Fruit fly (Drosophila melanogaster): Measurements from ENCODE around the gene CG12885.

The CG12885 gene

DNA sequence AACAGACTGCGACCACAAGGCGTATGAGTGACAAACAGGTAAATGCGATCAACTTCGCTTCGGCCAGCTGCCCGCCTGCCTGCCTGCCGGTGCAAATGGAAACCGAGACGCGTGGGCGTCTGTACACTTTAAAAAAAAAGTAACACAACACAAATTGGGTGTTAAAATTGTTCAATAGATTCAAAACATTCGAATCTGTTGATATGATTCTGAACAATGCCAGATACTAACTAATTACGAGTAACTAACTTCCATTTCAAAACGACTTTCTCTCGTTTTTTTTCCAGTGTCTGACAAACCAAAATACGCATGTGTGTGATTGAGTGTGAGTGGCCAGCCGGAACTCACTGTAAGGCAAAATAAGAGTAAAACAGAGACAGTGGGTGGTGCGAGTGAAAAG lies 49.0 kb downstream of the CG12885 start (continued):
- TF ChIP-seq scrt (GFP tag; optimal IDR thresholded peaks at IDR 0.05): peak; percentile 85
- peak; percentile 42 for TF ChIP-seq CG17186 (GFP tag; optimal IDR thresholded peaks at IDR 0.05)
- peak; percentile 67 for TF ChIP-seq CG14965 (GFP tag; optimal IDR thresholded peaks at IDR 0.05; ENCODE audit: borderline replicate concordance)
- no peak for TF ChIP-seq nerfin-2 (GFP tag; IDR thresholded peaks at IDR 0.05; ENCODE audit: partially characterized antibody)
- TF ChIP-seq CG11696 (GFP tag; IDR thresholded peaks at IDR 0.05): peak; percentile 73
- TF ChIP-seq CG11456 (GFP tag; IDR thresholded peaks at IDR 0.05): peak; percentile 92
- peak; percentile 59 for TF ChIP-seq CG8290 (GFP tag; optimal IDR thresholded peaks at IDR 0.05)
- TF ChIP-seq CG8290 (tag; optimal IDR thresholded peaks at IDR 0.05): peak in 1 of 2 experiments; percentile 72
- TF ChIP-seq dpn (GFP tag; optimal IDR thresholded peaks at IDR 0.05): peak; percentile 84 to 91
- TF ChIP-seq Max (GFP tag; optimal IDR thresholded peaks at IDR 0.05): peak; percentile 77
- TF ChIP-seq ind (GFP tag; optimal IDR thresholded peaks at IDR 0.05): peak; percentile 93
- TF ChIP-seq Ssrp (tag; optimal IDR thresholded peaks at IDR 0.05): peak; percentile 56
- TF ChIP-seq CG4360 (GFP tag; IDR thresholded peaks at IDR 0.05): peak; percentile 61
- no peak for TF ChIP-seq sc (optimal IDR thresholded peaks at IDR 0.05)
- TF ChIP-seq sc (GFP tag; optimal IDR thresholded peaks at IDR 0.05): no peak
- TF ChIP-seq Rx (GFP tag; IDR thresholded peaks at IDR 0.05): peak; percentile 84
- TF ChIP-seq CG10462 (GFP tag; optimal IDR thresholded peaks at IDR 0.05): peak; percentile 29
- peak; percentile 50 for TF ChIP-seq pho (GFP tag; optimal IDR thresholded peaks at IDR 0.05)
- TF ChIP-seq tgo (GFP tag; IDR thresholded peaks at IDR 0.05): peak; percentile 90
- peak; percentile 88 for TF ChIP-seq al (GFP tag; IDR thresholded peaks at IDR 0.05)
- peak; percentile 75 for TF ChIP-seq CG17385 (GFP tag; optimal IDR thresholded peaks at IDR 0.05)
- peak; percentile 0 for TF ChIP-seq CG4707 (GFP tag; optimal IDR thresholded peaks at IDR 0.05)
- peak; percentile 64 for TF ChIP-seq chn (GFP tag; optimal IDR thresholded peaks at IDR 0.05)
- TF ChIP-seq Hsf (GFP tag; optimal IDR thresholded peaks at IDR 0.05): peak; percentile 56
- 0 out of 2 replicates have a peak, but pooled peaks have one; percentile 47 for TF ChIP-seq gt (GFP tag; IDR thresholded peaks at IDR 0.05)
- TF ChIP-seq B-H1 (GFP tag; IDR thresholded peaks at IDR 0.05): peak; percentile 82
- TF ChIP-seq sim (GFP tag; IDR thresholded peaks at IDR 0.05): peak; percentile 57; the same call in 1 of the 2 replicates
- TF ChIP-seq CG4617 (GFP tag; optimal IDR thresholded peaks at IDR 0.05; ENCODE audit: borderline replicate concordance): peak; percentile 45
- peak; percentile 94 for TF ChIP-seq CG17359 (tag; optimal IDR thresholded peaks at IDR 0.05)
- TF ChIP-seq Lim3 (GFP tag; IDR thresholded peaks at IDR 0.05): peak; percentile 56; the same call in 1 of the 2 replicates
- TF ChIP-seq fd64A (GFP tag; optimal IDR thresholded peaks at IDR 0.05): peak; percentile 69
- peak; percentile 56 for TF ChIP-seq slp2 (GFP tag; optimal IDR thresholded peaks at IDR 0.05)
- peak; percentile 83 for TF ChIP-seq ttk (GFP tag; IDR thresholded peaks at IDR 0.05)
- TF ChIP-seq CG10979 (tag; optimal IDR thresholded peaks at IDR 0.05): peak; percentile 77
- peak; percentile 76 for TF ChIP-seq Fer2 (tag; optimal IDR thresholded peaks at IDR 0.05)
- peak; percentile 89 for TF ChIP-seq seq (GFP tag; IDR thresholded peaks at IDR 0.05)
- TF ChIP-seq CG2678 (tag; optimal IDR thresholded peaks at IDR 0.05): peak; percentile 93
- TF ChIP-seq CG6854 (GFP tag; optimal IDR thresholded peaks at IDR 0.05): peak; percentile 86
- TF ChIP-seq so (GFP tag; IDR thresholded peaks at IDR 0.05): peak; percentile 93
- TF ChIP-seq CG42726 (GFP tag; IDR thresholded peaks at IDR 0.05; ENCODE audit: partially characterized antibody): no peak
- peak; percentile 83 for TF ChIP-seq sug (tag; optimal IDR thresholded peaks at IDR 0.05)
- TF ChIP-seq Kr (GFP tag; optimal IDR thresholded peaks at IDR 0.05): no peak
- TF ChIP-seq Sry-δ (GFP tag; optimal IDR thresholded peaks at IDR 0.05): peak; percentile 64
- no peak for TF ChIP-seq Tbp (GFP tag; optimal IDR thresholded peaks at IDR 0.05)
- TF ChIP-seq CG6791 (GFP tag; IDR thresholded peaks at IDR 0.05; ENCODE audit: partially characterized antibody): no peak
- TF ChIP-seq CG34224 (GFP tag; IDR thresholded peaks at IDR 0.05; ENCODE audit: partially characterized antibody): no peak
- TF ChIP-seq Sox100B (GFP tag; optimal IDR thresholded peaks at IDR 0.05): peak; percentile 85
- TF ChIP-seq fu2 (GFP tag; optimal IDR thresholded peaks at IDR 0.05): peak; percentile 75
- no peak for TF ChIP-seq Dfd (GFP tag; optimal IDR thresholded peaks at IDR 0.05)
- peak; percentile 83 for TF ChIP-seq gsb (GFP tag; IDR thresholded peaks at IDR 0.05)
- TF ChIP-seq mld (GFP tag; IDR thresholded peaks at IDR 0.05; ENCODE audit: partially characterized antibody): no peak
- peak; percentile 86 for TF ChIP-seq CG2120 (GFP tag; optimal IDR thresholded peaks at IDR 0.05)
